Fruit fly (Drosophila melanogaster) Kc167 (cell line): ENCODE measurements around the gene Rab18.

Source experiments
- Myc ChIP-seq: fragments of >200 bp; optimal IDR thresholded peaks from 2 replicates; lab custom pipeline; 2017; ENCODE audit warnings: missing external identifiers
- Sin3A ChIP-seq: fragments of >200 bp; optimal IDR thresholded peaks from 2 replicates; lab custom pipeline; 2018; ENCODE audit warnings: missing external identifiers
- h ChIP-seq: fragments of >200 bp; optimal IDR thresholded peaks from 3 replicates; lab custom pipeline; 2018; ENCODE audit warnings: missing external identifiers
- insv ChIP-seq: fragments of >200 bp; optimal IDR thresholded peaks from 3 replicates; lab custom pipeline; 2018; ENCODE audit warnings: missing external identifiers
- psq ChIP-seq: fragments of >200 bp; optimal IDR thresholded peaks from 2 replicates; lab custom pipeline; 2017; ENCODE audit warnings: missing external identifiers
- ttk ChIP-seq: sonication (Bioruptor generic); optimal IDR thresholded peaks from 2 replicates; lab custom pipeline; 2017; ENCODE audit warnings: missing external identifiers

DNA sequence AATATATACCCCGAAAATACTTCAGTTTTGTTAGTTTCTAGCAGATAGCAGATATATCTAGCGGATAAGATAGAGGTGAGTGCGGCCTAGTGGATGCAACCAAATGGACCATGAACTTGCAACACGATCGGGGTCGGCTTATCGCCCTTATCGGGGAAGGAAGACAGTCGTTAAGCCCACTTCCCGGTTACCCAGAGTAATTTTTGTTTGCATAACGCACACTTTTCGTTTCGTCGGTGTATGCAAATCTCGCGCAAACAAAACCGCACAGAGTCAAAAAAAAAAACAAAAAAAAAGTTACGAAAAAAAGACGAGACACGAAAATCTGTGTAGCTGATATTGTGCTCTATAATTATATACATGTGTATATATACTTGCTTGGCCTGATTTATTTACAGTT, 41.4 kb upstream of the Rab18 start:
- TF ChIP-seq h (lab: Kevin White, UChicago), result no peak
- no peak for TF ChIP-seq Myc
- no peak for TF ChIP-seq Sin3A (lab: Kevin White, UChicago)
- no peak for TF ChIP-seq psq (lab: Kevin White, UChicago)
- TF ChIP-seq insv (lab: Kevin White, UChicago), result no peak
- TF ChIP-seq ttk (lab: Kevin White, UChicago), result no peak
